Worm (Caenorhabditis elegans) whole organism, midembryonic: ENCODE results near the gene hil-2.

Experiments used
- cog-1 ChIP-seq: sonication (generic microtip); optimal IDR thresholded peaks from 2 replicates; lab custom pipeline; 2016; ENCODE audit warnings: missing genetic modification characterization, missing compliant biosample characterization
- ztf-23 ChIP-seq: fragments of 200-800 bp; sonication (Bioruptor generic); IDR thresholded peaks from 2 replicates; pipeline ENCODE4 v1.3.6; 2022; ENCODE audit warnings: missing genetic modification reagents, missing genetic modification characterization, missing compliant biosample characterization

DNA sequence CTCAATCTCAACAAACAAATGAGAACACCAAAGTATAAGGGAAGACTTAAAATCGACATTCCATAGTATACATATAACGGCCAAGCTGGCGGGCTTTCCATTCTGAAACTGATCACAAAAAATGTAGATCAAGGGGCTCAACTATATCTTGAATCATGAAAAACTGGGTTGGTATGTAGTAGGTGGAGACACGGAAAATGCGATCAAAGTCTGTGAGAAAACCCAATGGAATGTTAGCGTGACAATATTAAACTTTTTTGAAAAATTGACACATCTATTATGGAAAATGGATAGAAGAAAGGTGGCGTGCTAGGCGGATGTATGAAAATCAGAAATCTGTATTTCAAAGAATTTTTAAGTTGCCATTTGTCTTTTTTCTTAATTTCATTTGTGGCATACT, 30.8 kb upstream of the hil-2 start, which contains the start of gene srv-28:
- TF ChIP-seq cog-1 (tag; lab: Kevin White, UChicago) (no peak), ztf-23 (GFP tag; lab: Robert Waterston, UW) (no peak)
